Worm (Caenorhabditis elegans) whole organism, L2 larva: ENCODE data around the gene Y32G9A.3.

Source experiments
- aly-2 ChIP-seq: fragments of 150-350 bp; optimal IDR thresholded peaks from 2 replicates; lab custom pipeline; 2014; ENCODE audit warnings: missing biosample characterization, missing genetic modification characterization
- elt-3 ChIP-seq: sonication (generic microtip); optimal IDR thresholded peaks from 2 replicates; lab custom pipeline; 2017; ENCODE audit warnings: missing biosample characterization, missing genetic modification characterization
- lin-13 ChIP-seq: fragments of 150-350 bp; optimal IDR thresholded peaks from 2 replicates; lab custom pipeline; 2014; ENCODE audit warnings: missing biosample characterization, missing genetic modification reagents, missing genetic modification characterization
- lsy-2 ChIP-seq, 2 experiments: fragments of 150-350 bp in 1 of 2; sonication (generic microtip) in 1 of 2; optimal IDR thresholded peaks; 2 replicates each; lab custom pipeline; 2014 to 2017; ENCODE audit warnings: missing biosample characterization in 2 of 2, missing genetic modification characterization in 2 of 2
- nhr-25 ChIP-seq: fragments of 150-350 bp; sonication (generic microtip); optimal IDR thresholded peaks from 3 replicates; lab custom pipeline; 2014; ENCODE audit warnings: missing biosample characterization, missing genetic modification characterization
- nhr-77 ChIP-seq: fragments of 150-350 bp; optimal IDR thresholded peaks from 2 replicates; lab custom pipeline; 2014; ENCODE audit warnings: missing biosample characterization, missing genetic modification characterization
- snpc-4 ChIP-seq: fragments of 150-350 bp; optimal IDR thresholded peaks from 2 replicates; lab custom pipeline; 2014; ENCODE audit warnings: missing biosample characterization, missing genetic modification characterization
- unc-55 ChIP-seq: fragments of 150-350 bp; sonication (generic microtip); optimal IDR thresholded peaks from 3 replicates; lab custom pipeline; 2014; ENCODE audit warnings: missing biosample characterization, missing genetic modification reagents, missing genetic modification characterization
- unc-62 ChIP-seq: fragments of 150-350 bp; optimal IDR thresholded peaks from 2 replicates; lab custom pipeline; 2014; ENCODE audit warnings: missing biosample characterization, missing genetic modification reagents, missing genetic modification characterization
- ztf-11 ChIP-seq: sonication (generic microtip); optimal IDR thresholded peaks from 2 replicates; lab custom pipeline; 2017; ENCODE audit warnings: missing biosample characterization, missing genetic modification characterization

- peak; percentile 59 for TF ChIP-seq unc-55
- TF ChIP-seq aly-2 (tag; lab: Kevin White, UChicago): no peak
- TF ChIP-seq elt-3 (tag; lab: Kevin White, UChicago): no peak
- TF ChIP-seq snpc-4 (tag; lab: Kevin White, UChicago): no peak
- TF ChIP-seq unc-62: no peak
- TF ChIP-seq lin-13 (GFP tag; lab: Kevin White, UChicago): peak; percentile 27
- TF ChIP-seq lsy-2 (tag; optimal IDR thresholded peaks at IDR 0.05; lab: Kevin White, UChicago): peak in 1 of 2 experiments; percentile 34
- no peak for TF ChIP-seq nhr-77 (tag; lab: Kevin White, UChicago)
- no peak for TF ChIP-seq nhr-25 (tag; lab: Kevin White, UChicago)
- TF ChIP-seq ztf-11 (tag; lab: Kevin White, UChicago): no peak
Observed at ce11 chrV:1943465-1943864, 32.3 kb downstream of the Y32G9A.3 start.
